Fruit fly (Drosophila melanogaster): ENCODE measurements around the gene Hs2st.

DNA sequence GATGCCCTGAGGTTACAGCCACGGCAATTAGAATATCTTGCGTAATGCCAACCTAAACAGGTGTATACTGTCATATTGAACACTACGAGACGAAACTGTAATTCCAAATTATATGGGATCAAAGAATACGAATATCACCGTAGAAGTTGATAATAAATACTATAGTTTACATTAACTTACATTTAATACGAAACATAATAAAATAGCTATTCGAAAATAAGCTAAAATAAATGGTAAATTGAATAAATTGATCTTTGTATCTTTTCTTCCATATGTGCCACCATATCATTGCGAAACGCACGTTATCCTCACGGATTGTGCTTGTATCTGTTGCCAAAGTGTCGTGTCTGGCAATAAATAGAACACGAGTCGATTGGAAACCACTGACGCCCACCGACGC is 28.7 kb downstream of the Hs2st start:
- TF ChIP-seq CTCF (optimal IDR thresholded peaks at IDR 0.05) (no peak), CG8478 (optimal IDR thresholded peaks at IDR 0.05) (no peak)
